Fruit fly (Drosophila melanogaster) whole organism: Measurements from ENCODE around the gene Trm1.

Experiments
- CG8478 ChIP-seq: fragments of >200 bp; optimal IDR thresholded peaks from 2 replicates; lab custom pipeline; 2018; ENCODE audit warnings: inconsistent platforms
- Dll ChIP-seq: fragments of >200 bp; optimal IDR thresholded peaks from 2 replicates; lab custom pipeline; 2017
- EcR ChIP-seq, 2 experiments: fragments of >200 bp; optimal IDR thresholded peaks; 2 replicates each; lab custom pipeline; 2017; ENCODE audit warnings: missing biosample characterization in 2 of 2, missing genetic modification characterization in 2 of 2, missing genetic modification reagents in 2 of 2
- psq ChIP-seq: fragments of >200 bp; optimal IDR thresholded peaks from 2 replicates; lab custom pipeline; 2017
- usp ChIP-seq: fragments of >200 bp; optimal IDR thresholded peaks from 2 replicates; lab custom pipeline; 2017; ENCODE audit warnings: missing biosample characterization, missing genetic modification characterization, mixed read lengths

- TF ChIP-seq usp (GFP tag; lab: Kevin White, UChicago) (no peak), Dll (no peak), psq (lab: Kevin White, UChicago) (no peak), CG8478 (lab: Kevin White, UChicago) (no peak), EcR (GFP tag; optimal IDR thresholded peaks at IDR 0.05; lab: Kevin White, UChicago) (no peak)
Observed at dm6 chr2L:12459191-12459590, 31.4 kb downstream of the Trm1 start.
